Worm (Caenorhabditis elegans): ENCODE data around the gene folt-2.

The folt-2 gene

ce11 chrV:2879801-2880200 lies 4.4 kb upstream of the folt-2 start, which contains the start of gene str-39:
Gene str-39, minus strand, starts transcription at chrV:2879901.
- TF ChIP-seq F57A8.1 (GFP tag; optimal IDR thresholded peaks at IDR 0.05) (no peak), lir-1 (GFP tag; conservative IDR thresholded peaks at IDR 0.05) (no peak), B0035.1 (tag; optimal IDR thresholded peaks at IDR 0.05) (no peak), die-1 (tag; optimal IDR thresholded peaks at IDR 0.05) (no peak), bed-2 (GFP tag; IDR thresholded peaks at IDR 0.05) (no peak)

- no peak for TF ChIP-seq tbp1 (GFP tag; optimal IDR thresholded peaks at IDR 0.05)
Measured at ce11 chrV:2877509-2877908, 2.1 kb upstream of the folt-2 start, which contains the start of gene F37B4.10. Gene F37B4.10, minus strand, starts transcription at chrV:2877609.

DNA sequence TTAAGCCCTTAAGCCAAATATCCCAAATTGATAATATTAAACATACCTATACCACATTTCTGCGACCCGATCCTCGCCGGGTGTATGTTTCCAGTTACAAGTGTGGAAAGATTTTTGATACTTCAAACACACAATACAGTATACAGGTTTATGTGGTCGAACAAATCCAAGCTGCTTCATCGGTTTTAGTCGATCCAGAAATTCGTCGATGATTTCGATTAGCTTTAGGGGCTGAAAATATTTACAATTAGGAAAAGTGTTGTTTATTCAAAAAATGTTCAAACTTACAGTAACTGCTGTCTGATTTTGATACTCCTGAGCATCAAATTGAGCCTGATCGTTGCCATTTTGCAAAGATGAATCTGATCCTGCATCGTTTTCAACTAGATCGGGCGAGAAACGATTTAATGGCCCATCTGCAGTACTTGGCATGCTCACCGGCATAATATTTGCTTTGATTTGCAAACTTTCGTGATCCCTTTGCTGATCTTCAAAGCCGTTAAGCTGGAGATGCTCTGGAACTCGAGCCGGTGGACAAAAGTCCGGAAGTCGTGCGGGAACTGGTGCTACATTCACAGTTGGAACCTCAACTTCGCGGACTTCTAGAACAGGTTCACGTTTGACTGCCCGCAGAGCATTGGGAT lies 910 bp upstream of the folt-2 start:
- no peak for TF ChIP-seq let-607 (tag; optimal IDR thresholded peaks at IDR 0.05)
- no peak for TF ChIP-seq snpc-4 (GFP tag; optimal IDR thresholded peaks at IDR 0.05)
- TF ChIP-seq snpc-4 (tag; optimal IDR thresholded peaks at IDR 0.05) = no peak
- peak; percentile 95; the same call in 1 of the 2 replicates for TF ChIP-seq F37B4.10 (GFP tag; IDR thresholded peaks at IDR 0.05)
- TF ChIP-seq F52B5.7 (tag; optimal IDR thresholded peaks at IDR 0.05) = peak; percentile 0
- TF ChIP-seq nhr-179 (tag; optimal IDR thresholded peaks at IDR 0.05) = no peak
- no peak for TF ChIP-seq nfya-2 (GFP tag; IDR thresholded peaks at IDR 0.05)
- no peak for TF ChIP-seq tbp1 (GFP tag; optimal IDR thresholded peaks at IDR 0.05)
- TF ChIP-seq xnd-1 (tag; optimal IDR thresholded peaks at IDR 0.05) = no peak
- TF ChIP-seq unc-62 (GFP tag; optimal IDR thresholded peaks at IDR 0.05) = no peak

DNA sequence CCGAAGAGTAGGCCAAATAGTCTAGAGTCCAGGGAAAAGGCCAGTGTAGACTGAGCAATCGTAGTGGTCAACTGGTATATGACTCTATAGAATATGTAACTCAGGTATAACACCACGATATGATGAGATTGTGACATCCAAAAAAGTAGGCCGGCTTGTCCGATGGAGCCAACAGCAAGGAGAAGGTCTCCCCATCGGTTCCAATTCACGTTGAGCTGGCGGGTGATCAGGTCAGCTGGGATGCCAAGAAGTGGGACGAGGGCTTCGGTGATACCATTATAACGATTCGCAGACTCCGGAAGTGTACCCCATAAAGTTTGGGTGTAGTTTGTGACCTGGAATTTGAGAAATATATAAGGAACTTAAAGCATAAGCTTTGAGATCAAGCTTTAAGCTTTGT lies 2.5 kb downstream of the folt-2 start:
- TF ChIP-seq cebp-2 (GFP tag; IDR thresholded peaks at IDR 0.05) = no peak
- 0 out of 2 replicates have a peak, but pooled peaks have one; percentile 20 for TF ChIP-seq madf-3 (GFP tag; IDR thresholded peaks at IDR 0.05)
- TF ChIP-seq ztf-25 (GFP tag; IDR thresholded peaks at IDR 0.05) = no peak
- no peak for TF ChIP-seq lir-1 (GFP tag; conservative IDR thresholded peaks at IDR 0.05)
- TF ChIP-seq ZK185.1 (tag; optimal IDR thresholded peaks at IDR 0.05; ENCODE audit: poor library complexity, severe bottlenecking) = no peak
- TF ChIP-seq F37B4.10 (GFP tag; IDR thresholded peaks at IDR 0.05) = peak; percentile 98

- TF ChIP-seq ceh-27 (GFP tag; optimal IDR thresholded peaks at IDR 0.05) = no peak
- TF ChIP-seq F52B5.7 (tag; optimal IDR thresholded peaks at IDR 0.05) = no peak
- peak; percentile 62 for TF ChIP-seq Y53G8AR.9 (GFP tag; conservative IDR thresholded peaks at IDR 0.05)
- peak; percentile 45 for TF ChIP-seq repo-1 (tag; optimal IDR thresholded peaks at IDR 0.05)
- TF ChIP-seq chd-7 (tag; optimal IDR thresholded peaks at IDR 0.05) = peak; percentile 54
- TF ChIP-seq let-526 (GFP tag; IDR thresholded peaks at IDR 0.05) = no peak
- peak; percentile 37; the same call in 1 of the 2 replicates for TF ChIP-seq B0336.3 (GFP tag; IDR thresholded peaks at IDR 0.05)
- TF ChIP-seq snpc-4 (GFP tag; optimal IDR thresholded peaks at IDR 0.05) = no peak
- TF ChIP-seq snpc-4 (tag; optimal IDR thresholded peaks at IDR 0.05) = peak in 2 of 4 experiments; percentile 7 to 86
- TF ChIP-seq ztf-22 (GFP tag; optimal IDR thresholded peaks at IDR 0.05) = peak; percentile 50
- TF ChIP-seq F37B4.10 (GFP tag; IDR thresholded peaks at IDR 0.05) = peak; percentile 98
- no peak for TF ChIP-seq nhr-120 (GFP tag; IDR thresholded peaks at IDR 0.05)
- peak; percentile 14 for TF ChIP-seq lin-54 (GFP tag; optimal IDR thresholded peaks at IDR 0.05)
- TF ChIP-seq nhr-90 (tag; optimal IDR thresholded peaks at IDR 0.05) = peak; percentile 62
- TF ChIP-seq hsf-1 (GFP tag; IDR thresholded peaks at IDR 0.05) = peak; percentile 40; the same call in 1 of the 2 replicates
- TF ChIP-seq atf-7 (tag; optimal IDR thresholded peaks at IDR 0.05) = peak; percentile 11
- TF ChIP-seq nhr-80 (tag; optimal IDR thresholded peaks at IDR 0.05) = peak; percentile 69
- TF ChIP-seq nfyb-1 (GFP tag; IDR thresholded peaks at IDR 0.05) = peak; percentile 77
- TF ChIP-seq mel-28 (tag; optimal IDR thresholded peaks at IDR 0.05; ENCODE audit: borderline replicate concordance) = no peak
- TF ChIP-seq Y56A3A.18 (GFP tag; IDR thresholded peaks at IDR 0.05) = peak; percentile 16; the same call in 1 of the 2 replicates
- peak; percentile 29 for TF ChIP-seq madf-10 (tag; optimal IDR thresholded peaks at IDR 0.05)
- TF ChIP-seq ztf-28 (GFP tag; IDR thresholded peaks at IDR 0.05) = no peak
- peak; percentile 23; the same call in 1 of the 2 replicates for TF ChIP-seq dox-1 (GFP tag; IDR thresholded peaks at IDR 0.05)
Measured at ce11 chrV:2871754-2872504, 3.5 kb downstream of the folt-2 start.

All from whole organism, young adult.